Worm (Caenorhabditis elegans): ENCODE data around the gene E02H4.2.

E02H4.2 gene

DNA sequence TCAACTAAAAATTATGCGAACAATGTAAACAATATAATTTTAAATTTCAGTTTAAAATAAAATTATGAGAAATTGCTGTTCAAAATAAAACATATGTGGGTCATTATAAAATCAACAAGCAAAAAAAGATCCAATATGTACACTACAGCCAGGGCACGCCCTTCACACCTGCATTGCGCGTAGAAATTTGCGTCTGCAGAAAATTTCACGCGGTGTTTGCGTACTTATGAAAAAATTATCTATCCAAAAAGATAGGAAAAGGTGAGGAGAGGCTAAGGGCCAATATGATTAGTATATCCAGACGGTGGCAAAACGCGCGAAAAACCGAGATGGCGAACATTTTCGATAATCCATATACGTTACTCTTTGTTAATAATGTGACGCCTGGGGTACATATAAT, 36.9 kb downstream of the E02H4.2 start:
- TF ChIP-seq dsc-1 (tag; optimal IDR thresholded peaks at IDR 0.05) (no peak), mdl-1 (tag; optimal IDR thresholded peaks at IDR 0.05) (peak in 1 of 2 experiments; percentile 7), dpl-1 (GFP tag; optimal IDR thresholded peaks at IDR 0.05) (peak in 2 of 3 experiments; percentile 4 to 19), blmp-1 (tag; optimal IDR thresholded peaks at IDR 0.05) (peak; percentile 51), F16B12.6 (tag; optimal IDR thresholded peaks at IDR 0.05) (peak; percentile 77), unc-130 (tag; optimal IDR thresholded peaks at IDR 0.05) (no peak), lin-35 (GFP tag; optimal IDR thresholded peaks at IDR 0.05) (peak in 1 of 2 experiments; percentile 49), snu-23 (GFP tag; optimal IDR thresholded peaks at IDR 0.05) (peak; percentile 6)

DNA sequence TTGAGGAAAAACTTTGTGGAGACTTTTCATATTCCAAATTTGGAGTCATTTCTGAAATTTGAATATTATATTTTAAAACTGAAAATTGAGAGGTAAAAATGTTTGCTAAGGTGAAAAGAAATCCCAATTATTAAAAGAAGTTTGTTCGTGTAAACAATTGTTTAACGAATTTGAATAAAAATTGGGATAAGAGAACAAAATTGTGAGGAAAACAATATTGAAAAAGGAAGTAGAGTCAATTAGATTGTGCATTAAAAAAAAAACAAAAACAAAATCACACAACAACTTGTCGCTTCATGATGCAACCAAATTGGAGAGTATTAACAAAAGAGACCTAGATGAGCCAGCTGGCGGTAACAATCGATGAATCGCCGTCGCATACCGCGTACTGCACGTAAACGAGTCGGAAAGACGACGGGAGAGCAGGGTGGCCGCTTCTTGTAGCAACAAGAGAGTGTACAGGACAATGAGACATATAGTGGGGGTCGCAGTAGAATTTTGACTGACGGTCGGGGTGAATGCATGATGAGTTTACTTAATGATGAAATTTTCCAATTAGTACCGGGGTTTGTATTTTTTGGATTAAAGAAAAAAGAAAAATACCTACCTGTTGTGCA, 38.0 kb downstream of the E02H4.2 start, which contains the start of gene K04C1.3:
Gene K04C1.3 (minus strand): TSS at position 51 of the 617 bp plus-strand sequence.
- TF ChIP-seq rnt-1 (tag; optimal IDR thresholded peaks at IDR 0.05): no peak
- TF ChIP-seq mef-2 (tag; optimal IDR thresholded peaks at IDR 0.05): no peak
- TF ChIP-seq C04F5.9 (tag; optimal IDR thresholded peaks at IDR 0.05): no peak
- TF ChIP-seq nhr-28 (tag; optimal IDR thresholded peaks at IDR 0.05): no peak
- no peak for TF ChIP-seq nhr-20 (tag; optimal IDR thresholded peaks at IDR 0.05)
- no peak for TF ChIP-seq nhr-11 (tag; optimal IDR thresholded peaks at IDR 0.05)
- TF ChIP-seq efl-1 (optimal IDR thresholded peaks at IDR 0.05): no peak
- TF ChIP-seq efl-1 (GFP tag; optimal IDR thresholded peaks at IDR 0.05 in 1 of 2): no peak
- TF ChIP-seq lin-15B (tag; optimal IDR thresholded peaks at IDR 0.05): no peak
- no peak for TF ChIP-seq lsy-2 (tag; optimal IDR thresholded peaks at IDR 0.05)
- TF ChIP-seq pqm-1 (tag; optimal IDR thresholded peaks at IDR 0.05): no peak

DNA sequence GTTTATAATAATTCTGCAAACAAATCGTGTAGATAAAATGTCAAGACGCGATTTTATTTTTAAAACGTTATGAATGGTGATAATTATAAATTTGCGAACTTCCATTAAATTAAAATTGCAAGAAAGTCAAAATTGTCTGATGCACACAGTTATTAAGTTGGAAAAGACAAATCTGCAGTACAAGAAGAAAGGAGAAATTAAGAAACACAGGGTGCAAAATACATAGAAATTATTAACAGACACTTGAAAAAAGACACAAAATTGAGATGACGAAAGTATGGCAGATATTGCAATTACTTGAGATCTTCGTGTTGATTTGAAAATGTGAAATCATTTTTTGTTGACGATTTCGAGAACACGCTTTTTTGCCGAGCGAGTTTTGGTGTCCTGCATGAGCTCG, 39.9 kb downstream of the E02H4.2 start:
- no peak for TF ChIP-seq nhr-77 (tag; optimal IDR thresholded peaks at IDR 0.05)
- TF ChIP-seq isw-1 (GFP tag; IDR thresholded peaks at IDR 0.05): no peak
- TF ChIP-seq ztf-11 (tag; optimal IDR thresholded peaks at IDR 0.05): no peak
- no peak for TF ChIP-seq C04F5.9 (tag; optimal IDR thresholded peaks at IDR 0.05)
- no peak for TF ChIP-seq ceh-88 (GFP tag; IDR thresholded peaks at IDR 0.05)
- TF ChIP-seq nhr-19 (GFP tag; conservative IDR thresholded peaks at IDR 0.05): no peak
- TF ChIP-seq lir-3 (tag; optimal IDR thresholded peaks at IDR 0.05; ENCODE audit: poor library complexity): no peak
- no peak for TF ChIP-seq blmp-1 (tag; optimal IDR thresholded peaks at IDR 0.05)
- no peak for TF ChIP-seq egl-27 (tag; optimal IDR thresholded peaks at IDR 0.05)
- TF ChIP-seq dsc-1 (tag; optimal IDR thresholded peaks at IDR 0.05): no peak
- TF ChIP-seq pax-3 (tag; optimal IDR thresholded peaks at IDR 0.05): no peak
- no peak for TF ChIP-seq tlp-1 (tag; optimal IDR thresholded peaks at IDR 0.05)
- no peak for TF ChIP-seq sup-37 (GFP tag; optimal IDR thresholded peaks at IDR 0.05)
- TF ChIP-seq irx-1 (tag; optimal IDR thresholded peaks at IDR 0.05): no peak
- no peak for TF ChIP-seq vab-15 (tag; optimal IDR thresholded peaks at IDR 0.05)
- no peak for TF ChIP-seq lsy-2 (tag; optimal IDR thresholded peaks at IDR 0.05)

DNA sequence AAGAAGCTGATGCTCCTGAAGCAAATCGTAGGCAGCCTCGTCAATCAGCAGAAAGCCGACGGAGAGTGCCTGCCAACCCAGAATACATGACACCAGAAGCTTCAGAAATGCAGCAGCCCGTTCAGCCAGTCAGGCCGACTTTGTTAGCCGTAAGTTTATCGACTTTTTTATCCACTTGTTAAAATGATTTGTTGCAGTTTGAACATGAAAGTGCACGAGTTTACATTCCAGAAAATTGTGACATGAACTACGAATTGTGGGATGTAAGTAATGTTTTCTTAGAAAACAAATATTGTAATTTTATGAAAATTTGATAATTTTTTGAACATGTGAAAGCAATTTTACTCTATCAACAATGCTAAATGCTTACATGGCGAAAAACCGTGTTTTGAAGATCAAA, 41.2 kb downstream of the E02H4.2 start:
- no peak for TF ChIP-seq nhr-71 (tag; optimal IDR thresholded peaks at IDR 0.05)
- TF ChIP-seq nhr-84 (tag; optimal IDR thresholded peaks at IDR 0.05): no peak
- TF ChIP-seq aly-2 (tag; optimal IDR thresholded peaks at IDR 0.05): no peak
- no peak for TF ChIP-seq dsc-1 (tag; optimal IDR thresholded peaks at IDR 0.05)
- TF ChIP-seq C04F5.9 (tag; optimal IDR thresholded peaks at IDR 0.05): no peak
- TF ChIP-seq elt-3 (tag; optimal IDR thresholded peaks at IDR 0.05): no peak
- no peak for TF ChIP-seq egl-13 (tag; optimal IDR thresholded peaks at IDR 0.05)
- TF ChIP-seq elt-2 (tag; optimal IDR thresholded peaks at IDR 0.05): no peak
